Worm (Caenorhabditis elegans): ENCODE data around the gene rps-12.

rps-12 gene

ce11 chrIII:5656941-5657340, 22.2 kb upstream of the rps-12 start, which contains the start of gene sdz-21:
sdz-21 (minus strand) TSS chrIII:5657041.
- TF ChIP-seq aly-2 (tag; optimal IDR thresholded peaks at IDR 0.05), result no peak
- TF ChIP-seq ama-1 (optimal IDR thresholded peaks at IDR 0.05), result no peak
- TF ChIP-seq tbx-2 (tag; optimal IDR thresholded peaks at IDR 0.05), result no peak
- no peak for TF ChIP-seq lsy-12 (tag; optimal IDR thresholded peaks at IDR 0.05)
- no peak for TF ChIP-seq nhr-237 (tag; optimal IDR thresholded peaks at IDR 0.05)
- no peak for TF ChIP-seq nhr-25 (tag; optimal IDR thresholded peaks at IDR 0.05)
- no peak for TF ChIP-seq ztf-4 (tag; optimal IDR thresholded peaks at IDR 0.05)
- TF ChIP-seq ZK546.5 (tag; optimal IDR thresholded peaks at IDR 0.05), result no peak
- no peak for TF ChIP-seq nhr-43 (tag; optimal IDR thresholded peaks at IDR 0.05; ENCODE audit: poor library complexity, severe bottlenecking)
- TF ChIP-seq snpc-4 (tag; optimal IDR thresholded peaks at IDR 0.05), result no peak
- no peak for TF ChIP-seq egl-27 (tag; optimal IDR thresholded peaks at IDR 0.05)
- TF ChIP-seq elt-1 (tag; optimal IDR thresholded peaks at IDR 0.05), result no peak
- TF ChIP-seq hmg-11 (tag; optimal IDR thresholded peaks at IDR 0.05), result no peak
- TF ChIP-seq elt-2 (tag; optimal IDR thresholded peaks at IDR 0.05), result no peak
- TF ChIP-seq mdl-1 (tag; optimal IDR thresholded peaks at IDR 0.05), result no peak
- no peak for TF ChIP-seq fkh-10 (GFP tag; optimal IDR thresholded peaks at IDR 0.05)
- TF ChIP-seq ztf-11 (tag; optimal IDR thresholded peaks at IDR 0.05), result no peak
- TF ChIP-seq fkh-2 (tag; optimal IDR thresholded peaks at IDR 0.05), result no peak
- TF ChIP-seq nhr-23 (tag; optimal IDR thresholded peaks at IDR 0.05), result no peak
- no peak for TF ChIP-seq nhr-11 (tag; optimal IDR thresholded peaks at IDR 0.05)

- TF ChIP-seq nhr-43 (tag; optimal IDR thresholded peaks at IDR 0.05; ENCODE audit: poor library complexity, severe bottlenecking) (peak; percentile 3), elt-3 (tag; optimal IDR thresholded peaks at IDR 0.05) (no peak), nhr-25 (tag; optimal IDR thresholded peaks at IDR 0.05) (peak; percentile 87), nhr-23 (tag; optimal IDR thresholded peaks at IDR 0.05) (peak; percentile 46), pha-4 (tag; optimal IDR thresholded peaks at IDR 0.05) (no peak)
Observed at ce11 chrIII:5660976-5661375, 18.1 kb upstream of the rps-12 start, which contains the start of gene F54E7.6. F54E7.6 (minus strand) TSS chrIII:5661085.

ce11 chrIII:5663521-5663920, 15.6 kb upstream of the rps-12 start:
- no peak for TF ChIP-seq nhr-43 (tag; optimal IDR thresholded peaks at IDR 0.05; ENCODE audit: poor library complexity, severe bottlenecking)
- no peak for TF ChIP-seq zag-1 (tag; optimal IDR thresholded peaks at IDR 0.05)
- no peak for TF ChIP-seq nhr-12 (tag; optimal IDR thresholded peaks at IDR 0.05)
- no peak for TF ChIP-seq mdl-1 (tag; optimal IDR thresholded peaks at IDR 0.05)
- no peak for TF ChIP-seq ceh-16 (tag; optimal IDR thresholded peaks at IDR 0.05)
- no peak for TF ChIP-seq snpc-4 (tag; optimal IDR thresholded peaks at IDR 0.05)
- no peak for TF ChIP-seq R02D3.7 (tag; optimal IDR thresholded peaks at IDR 0.05)
- TF ChIP-seq nhr-67 (tag; optimal IDR thresholded peaks at IDR 0.05), result no peak
- TF ChIP-seq lin-39 (tag; optimal IDR thresholded peaks at IDR 0.05), result no peak
- TF ChIP-seq unc-62 (GFP tag; optimal IDR thresholded peaks at IDR 0.05), result no peak
- TF ChIP-seq aly-2 (tag; optimal IDR thresholded peaks at IDR 0.05), result no peak
- TF ChIP-seq egl-5 (tag; optimal IDR thresholded peaks at IDR 0.05), result no peak
- no peak for TF ChIP-seq elt-2 (tag; optimal IDR thresholded peaks at IDR 0.05)
- no peak for TF ChIP-seq nhr-23 (tag; optimal IDR thresholded peaks at IDR 0.05)
- TF ChIP-seq fkh-10 (GFP tag; optimal IDR thresholded peaks at IDR 0.05), result no peak
- TF ChIP-seq nhr-77 (tag; optimal IDR thresholded peaks at IDR 0.05), result no peak
- no peak for TF ChIP-seq lsy-12 (tag; optimal IDR thresholded peaks at IDR 0.05)

ce11 chrIII:5663933-5664332, 15.2 kb upstream of the rps-12 start, which contains the start of gene par-3:
par-3 (plus strand) TSS chrIII:5664233.
- TF ChIP-seq nhr-43 (tag; optimal IDR thresholded peaks at IDR 0.05; ENCODE audit: poor library complexity, severe bottlenecking) (no peak), sea-2 (GFP tag; optimal IDR thresholded peaks at IDR 0.05) (no peak), daf-12 (tag; optimal IDR thresholded peaks at IDR 0.05) (no peak), eor-1 (tag; optimal IDR thresholded peaks at IDR 0.05) (no peak), zag-1 (tag; optimal IDR thresholded peaks at IDR 0.05) (no peak), unc-39 (tag; optimal IDR thresholded peaks at IDR 0.05) (no peak), ZK546.5 (tag; optimal IDR thresholded peaks at IDR 0.05) (no peak), elt-2 (tag; optimal IDR thresholded peaks at IDR 0.05) (no peak), mdl-1 (tag; optimal IDR thresholded peaks at IDR 0.05) (no peak), ceh-16 (tag; optimal IDR thresholded peaks at IDR 0.05) (no peak), elt-3 (tag; optimal IDR thresholded peaks at IDR 0.05) (no peak), hmg-11 (tag; optimal IDR thresholded peaks at IDR 0.05) (no peak), ceh-9 (tag; optimal IDR thresholded peaks at IDR 0.05) (no peak), nhr-28 (tag; optimal IDR thresholded peaks at IDR 0.05) (no peak), nhr-12 (tag; optimal IDR thresholded peaks at IDR 0.05) (no peak), nhr-237 (tag; optimal IDR thresholded peaks at IDR 0.05) (no peak)

Measured in whole organism, L3 larva.